Fruit fly (Drosophila melanogaster) Kc167 (cell line): ENCODE results near the gene CG32813.

Source experiments
- Myc ChIP-seq: fragments of >200 bp; optimal IDR thresholded peaks from 2 replicates; lab custom pipeline; 2017; ENCODE audit warnings: missing external identifiers
- h ChIP-seq: fragments of >200 bp; optimal IDR thresholded peaks from 3 replicates; lab custom pipeline; 2018; ENCODE audit warnings: missing external identifiers
- insv ChIP-seq: fragments of >200 bp; optimal IDR thresholded peaks from 3 replicates; lab custom pipeline; 2018; ENCODE audit warnings: missing external identifiers
- psq ChIP-seq: fragments of >200 bp; optimal IDR thresholded peaks from 2 replicates; lab custom pipeline; 2017; ENCODE audit warnings: missing external identifiers
- ttk ChIP-seq: sonication (Bioruptor generic); optimal IDR thresholded peaks from 2 replicates; lab custom pipeline; 2017; ENCODE audit warnings: missing external identifiers

dm6 chrX:1341944-1342392 is 38.7 kb upstream of the CG32813 start, which contains the start of gene Naa30A:
- TF ChIP-seq psq (lab: Kevin White, UChicago) (no peak), insv (lab: Kevin White, UChicago) (no peak), ttk (lab: Kevin White, UChicago) (no peak), h (lab: Kevin White, UChicago) (no peak), Myc (no peak)
